Fruit fly (Drosophila melanogaster) whole organism, embryonic: ENCODE data around the gene osi.

Experiments used
- CG8388 ChIP-seq: fragments of 200-800 bp; sonication (Bioruptor generic); optimal IDR thresholded peaks from 2 replicates; lab custom pipeline; 2019; ENCODE audit warnings: missing biosample characterization, mild to moderate bottlenecking, missing genetic modification characterization, moderate library complexity
- CG8478 ChIP-seq: fragments of >200 bp; optimal IDR thresholded peaks from 2 replicates; lab custom pipeline; 2018
- bsh ChIP-seq, 2 experiments: fragments of 200-800 bp; sonication (Bioruptor generic); optimal IDR thresholded peaks; 2 replicates each; lab custom pipeline; 2017 to 2018; ENCODE audit warnings: mild to moderate bottlenecking in 2 of 2, missing biosample characterization in 2 of 2, missing genetic modification characterization in 2 of 2, moderate library complexity in 1 of 2
- cad ChIP-seq: fragments of >200 bp; optimal IDR thresholded peaks from 2 replicates; lab custom pipeline; 2017; ENCODE audit warnings: missing biosample characterization, missing genetic modification characterization
- tna ChIP-seq: fragments of 200-800 bp; sonication (Bioruptor generic); IDR thresholded peaks from 2 replicates; pipeline ENCODE4 v1.3.6; 2022; ENCODE audit warnings: missing biosample characterization, missing genetic modification characterization; ENCODE audit not compliant: partially characterized antibody
- trem ChIP-seq: fragments of 200-800 bp; optimal IDR thresholded peaks from 3 replicates; lab custom pipeline; 2019; ENCODE audit warnings: missing biosample characterization, mild to moderate bottlenecking, missing genetic modification characterization, moderate library complexity

- TF ChIP-seq CG8478 (lab: Kevin White, UChicago), result no peak
- TF ChIP-seq CG8388 (GFP tag; lab: Kevin White, UChicago), result no peak
- TF ChIP-seq tna, result no peak
- TF ChIP-seq trem (tag; lab: Kevin White, UChicago), result no peak
- no peak for TF ChIP-seq cad (GFP tag; lab: Kevin White, UChicago)
- TF ChIP-seq bsh (GFP tag; optimal IDR thresholded peaks at IDR 0.05; lab: Kevin White, UChicago), result no peak
Measured at dm6 chr2L:16876555-16876954, 11.2 kb downstream of the osi start.
